Worm (Caenorhabditis elegans) whole organism, late embryonic: ENCODE measurements around the gene R07B1.9.
A peak's percentile ranks its signal among the peaks of the same experiment; 100 is the strongest.

Source experiments
- C38D4.7 ChIP-seq: fragments of 200-800 bp; sonication (Bioruptor generic); optimal IDR thresholded peaks from 2 replicates; lab custom pipeline; 2018; ENCODE audit warnings: mild to moderate bottlenecking, missing genetic modification characterization, moderate library complexity, missing compliant biosample characterization
- F13H6.1 ChIP-seq: sonication (generic microtip); optimal IDR thresholded peaks from 2 replicates; lab custom pipeline; 2016; ENCODE audit warnings: missing genetic modification characterization, missing compliant biosample characterization
- K09A11.1 ChIP-seq: sonication (generic microtip); optimal IDR thresholded peaks from 2 replicates; lab custom pipeline; 2017; ENCODE audit warnings: antibody characterized with exemption, mild to moderate bottlenecking, missing genetic modification characterization, missing compliant biosample characterization; ENCODE audit not compliant: insufficient read depth
- T23F11.4 ChIP-seq: fragments of 200-800 bp; sonication (Bioruptor generic); optimal IDR thresholded peaks from 2 replicates; lab custom pipeline; 2018; ENCODE audit warnings: mild to moderate bottlenecking, missing genetic modification characterization, missing compliant biosample characterization
- Y22D7AL.16 ChIP-seq: sonication (generic microtip); optimal IDR thresholded peaks from 2 replicates; lab custom pipeline; 2016; ENCODE audit warnings: missing genetic modification characterization, missing compliant biosample characterization
- ceh-14 ChIP-seq: sonication (generic microtip); optimal IDR thresholded peaks from 2 replicates; lab custom pipeline; 2016; ENCODE audit warnings: missing genotype, missing genetic modification characterization, missing compliant biosample characterization
- ceh-18 ChIP-seq: sonication (generic microtip); optimal IDR thresholded peaks from 2 replicates; lab custom pipeline; 2016; ENCODE audit warnings: missing genetic modification characterization, missing compliant biosample characterization
- ceh-19 ChIP-seq: fragments of 200-800 bp; sonication (Bioruptor generic); optimal IDR thresholded peaks from 2 replicates; lab custom pipeline; 2018; ENCODE audit warnings: mild to moderate bottlenecking, missing genetic modification characterization, missing compliant biosample characterization
- ceh-6 ChIP-seq: fragments of 200-800 bp; sonication (Bioruptor generic); optimal IDR thresholded peaks from 2 replicates; lab custom pipeline; 2018; ENCODE audit warnings: mild to moderate bottlenecking, missing genetic modification characterization, missing compliant biosample characterization
- ceh-9 ChIP-seq: sonication (generic microtip); optimal IDR thresholded peaks from 2 replicates; lab custom pipeline; 2016; ENCODE audit warnings: mild to moderate bottlenecking, missing genetic modification characterization, inconsistent platforms, missing compliant biosample characterization
- che-1 ChIP-seq: sonication (generic microtip); optimal IDR thresholded peaks from 2 replicates; lab custom pipeline; 2016; ENCODE audit warnings: mild to moderate bottlenecking, missing genetic modification characterization, missing compliant biosample characterization
- dmd-4 ChIP-seq: sonication (generic microtip); optimal IDR thresholded peaks from 2 replicates; lab custom pipeline; 2016; ENCODE audit warnings: borderline replicate concordance, missing genetic modification characterization, missing compliant biosample characterization
- dve-1 ChIP-seq: sonication (generic microtip); optimal IDR thresholded peaks from 2 replicates; lab custom pipeline; 2017; ENCODE audit warnings: antibody characterized with exemption, mild to moderate bottlenecking, missing genetic modification characterization, missing compliant biosample characterization
- elt-4 ChIP-seq: sonication (generic microtip); optimal IDR thresholded peaks from 2 replicates; lab custom pipeline; 2016; ENCODE audit warnings: missing genetic modification characterization, missing compliant biosample characterization
- ets-4 ChIP-seq: sonication (generic microtip); optimal IDR thresholded peaks from 2 replicates; lab custom pipeline; 2016; ENCODE audit warnings: missing genetic modification characterization, missing compliant biosample characterization
- eyg-1 ChIP-seq: sonication (generic microtip); optimal IDR thresholded peaks from 2 replicates; lab custom pipeline; 2016; ENCODE audit warnings: missing genotype, missing genetic modification characterization, missing compliant biosample characterization
- hlh-13 ChIP-seq: fragments of 200-800 bp; sonication (Bioruptor generic); optimal IDR thresholded peaks from 2 replicates; lab custom pipeline; 2018; ENCODE audit warnings: mild to moderate bottlenecking, missing genetic modification characterization, missing compliant biosample characterization
- hlh-15 ChIP-seq: sonication (generic microtip); optimal IDR thresholded peaks from 2 replicates; lab custom pipeline; 2016; ENCODE audit warnings: missing genetic modification characterization, missing compliant biosample characterization
- hlh-30 ChIP-seq: sonication (generic microtip); optimal IDR thresholded peaks from 2 replicates; lab custom pipeline; 2017; ENCODE audit warnings: antibody characterized with exemption, missing genetic modification characterization, missing compliant biosample characterization; ENCODE audit not compliant: insufficient read depth
- hlh-8 ChIP-seq: sonication (generic microtip); optimal IDR thresholded peaks from 2 replicates; lab custom pipeline; 2016; ENCODE audit warnings: missing genotype, missing genetic modification characterization, missing compliant biosample characterization
- lim-6 ChIP-seq: sonication (generic microtip); optimal IDR thresholded peaks from 2 replicates; lab custom pipeline; 2016; ENCODE audit warnings: missing genetic modification characterization, missing compliant biosample characterization
- lin-11 ChIP-seq: fragments of 200-800 bp; sonication (Bioruptor generic); optimal IDR thresholded peaks from 2 replicates; lab custom pipeline; 2018; ENCODE audit warnings: mild to moderate bottlenecking, missing genetic modification characterization, missing compliant biosample characterization
- madf-2 ChIP-seq: sonication (generic microtip); optimal IDR thresholded peaks from 2 replicates; lab custom pipeline; 2017; ENCODE audit warnings: missing genetic modification characterization, missing compliant biosample characterization
- mec-3 ChIP-seq: sonication (generic microtip); optimal IDR thresholded peaks from 2 replicates; lab custom pipeline; 2016; ENCODE audit warnings: borderline replicate concordance, missing genetic modification characterization, missing compliant biosample characterization
- nfya-1 ChIP-seq: sonication (generic microtip); optimal IDR thresholded peaks from 2 replicates; lab custom pipeline; 2017; ENCODE audit warnings: missing genetic modification characterization, mild to moderate bottlenecking, missing compliant biosample characterization, antibody characterized with exemption, moderate library complexity
- nhr-11 ChIP-seq: fragments of 150-350 bp; optimal IDR thresholded peaks from 2 replicates; lab custom pipeline; 2014; ENCODE audit warnings: missing biosample characterization, missing genetic modification characterization
- pag-3 ChIP-seq: sonication (generic microtip); optimal IDR thresholded peaks from 2 replicates; lab custom pipeline; 2016; ENCODE audit warnings: missing compliant biosample characterization, missing genetic modification characterization, borderline replicate concordance
- pqm-1 ChIP-seq: sonication (generic microtip); optimal IDR thresholded peaks from 2 replicates; lab custom pipeline; 2016; ENCODE audit warnings: missing genetic modification characterization, missing compliant biosample characterization
- rnt-1 ChIP-seq: sonication (generic microtip); optimal IDR thresholded peaks from 2 replicates; lab custom pipeline; 2016; ENCODE audit warnings: missing genetic modification characterization, missing compliant biosample characterization
- sox-2 ChIP-seq: fragments of 200-800 bp; sonication (Bioruptor generic); IDR thresholded peaks from 2 replicates; pipeline ENCODE4 v1.3.6; 2022; ENCODE audit warnings: missing genetic modification reagents, missing genetic modification characterization, missing compliant biosample characterization
- sox-4 ChIP-seq: sonication (generic microtip); optimal IDR thresholded peaks from 2 replicates; lab custom pipeline; 2017; ENCODE audit warnings: mild to moderate bottlenecking, missing genetic modification characterization, inconsistent platforms, missing compliant biosample characterization
- tbx-2 ChIP-seq: sonication (generic microtip); optimal IDR thresholded peaks from 2 replicates; lab custom pipeline; 2016; ENCODE audit warnings: missing genetic modification characterization, missing compliant biosample characterization
- ttx-3 ChIP-seq: sonication (generic microtip); optimal IDR thresholded peaks from 2 replicates; lab custom pipeline; 2016; ENCODE audit warnings: missing genetic modification reagents, missing genetic modification characterization, missing compliant biosample characterization
- unc-3 ChIP-seq, 2 experiments: fragments of 200-800 bp in 1 of 2; sonication (Bioruptor generic) in 1 of 2; sonication (generic microtip) in 1 of 2; conservative IDR thresholded peaks in 1 of 2; optimal IDR thresholded peaks in 1 of 2; 2 replicates each; pipeline versions ENCODE4 v1.3.6 to Lab custom; 2016 to 2022; ENCODE audit warnings: missing compliant biosample characterization in 2 of 2, missing genetic modification characterization in 2 of 2, missing genetic modification reagents in 1 of 2
- unc-42 ChIP-seq: sonication (generic microtip); optimal IDR thresholded peaks from 2 replicates; lab custom pipeline; 2016; ENCODE audit warnings: missing genotype, missing genetic modification characterization, missing compliant biosample characterization
- unc-55 ChIP-seq: sonication (generic microtip); optimal IDR thresholded peaks from 2 replicates; lab custom pipeline; 2017; ENCODE audit warnings: missing biosample characterization, missing genetic modification reagents, missing genetic modification characterization
- zip-5 ChIP-seq: sonication (generic microtip); optimal IDR thresholded peaks from 2 replicates; lab custom pipeline; 2016; ENCODE audit warnings: missing genetic modification characterization, missing compliant biosample characterization

The R07B1.9 gene

DNA sequence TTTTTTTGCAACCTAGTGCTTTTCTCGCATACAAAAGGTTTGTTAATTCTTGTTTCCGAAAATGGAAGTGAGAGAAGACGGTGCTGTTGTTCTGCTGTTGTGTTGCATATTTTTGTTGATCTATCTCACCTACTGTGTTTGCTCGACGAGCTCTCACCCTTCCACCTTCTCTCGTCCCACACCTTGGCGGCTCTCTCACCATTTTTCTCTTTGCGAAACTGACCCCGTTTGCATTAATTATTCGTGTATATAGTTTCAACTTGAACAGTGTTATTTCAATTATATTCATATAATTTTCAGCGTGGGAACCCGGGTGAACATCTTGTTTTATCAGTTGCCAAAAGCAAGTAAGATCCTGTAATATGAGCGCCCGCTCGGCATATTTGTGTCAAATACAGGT is at the start of gene R07B1.9:
TSS of gene R07B1.9 (plus strand) at position 301 of the 400 bp plus-strand sequence.
- TF ChIP-seq hlh-8 (no peak), dve-1 (tag; lab: Kevin White, UChicago) (no peak), hlh-15 (tag; lab: Kevin White, UChicago) (no peak), lin-11 (tag; lab: Kevin White, UChicago) (no peak), zip-5 (no peak)

- TF ChIP-seq F13H6.1 (tag; lab: Kevin White, UChicago) (no peak), lim-6 (no peak), unc-42 (tag; lab: Kevin White, UChicago) (no peak), hlh-30 (tag; lab: Kevin White, UChicago) (no peak), ceh-6 (GFP tag; lab: Kevin White, UChicago) (no peak), ceh-14 (tag; lab: Kevin White, UChicago) (no peak), pqm-1 (tag; lab: Kevin White, UChicago) (no peak), ets-4 (tag; lab: Kevin White, UChicago) (no peak), dve-1 (tag; lab: Kevin White, UChicago) (no peak), unc-3 (GFP tag; conservative IDR thresholded peaks at IDR 0.05; lab: Robert Waterston, UW) (no peak), unc-3 (tag; optimal IDR thresholded peaks at IDR 0.05; lab: Kevin White, UChicago) (no peak)
- TF ChIP-seq, all 69 proteins: peak for 0
Measured at ce11 chrX:9831215-9831614, 46.0 kb upstream of the R07B1.9 start, which contains the start of gene rrc-1. rrc-1 (minus strand) TSS chrX:9831288.

- TF ChIP-seq hlh-13 (GFP tag; lab: Kevin White, UChicago) (no peak), sox-2 (no peak), che-1 (tag; lab: Kevin White, UChicago) (no peak), eyg-1 (tag; lab: Kevin White, UChicago) (no peak), T23F11.4 (GFP tag; lab: Kevin White, UChicago) (no peak), tbx-2 (no peak), mec-3 (tag; lab: Kevin White, UChicago) (no peak), hlh-8 (no peak), unc-55 (GFP tag; lab: Kevin White, UChicago) (peak; percentile 22), madf-2 (tag; lab: Kevin White, UChicago) (no peak), ceh-18 (tag; lab: Kevin White, UChicago) (no peak), K09A11.1 (tag; lab: Kevin White, UChicago) (no peak), elt-4 (tag; lab: Kevin White, UChicago) (no peak), nfya-1 (tag; lab: Kevin White, UChicago) (peak; percentile 47), dve-1 (tag; lab: Kevin White, UChicago) (no peak), sox-4 (tag; lab: Kevin White, UChicago) (no peak), dmd-4 (tag; lab: Kevin White, UChicago) (no peak), ceh-19 (GFP tag; lab: Kevin White, UChicago) (no peak), ttx-3 (tag; lab: Kevin White, UChicago) (no peak), pag-3 (tag; lab: Kevin White, UChicago) (no peak), rnt-1 (tag; lab: Kevin White, UChicago) (peak; percentile 1), F13H6.1 (tag; lab: Kevin White, UChicago) (no peak), nhr-11 (tag; lab: Kevin White, UChicago) (no peak), C38D4.7 (GFP tag; lab: Kevin White, UChicago) (no peak), ceh-9 (tag; lab: Kevin White, UChicago) (no peak), Y22D7AL.16 (tag; lab: Kevin White, UChicago) (no peak)
Measured at ce11 chrX:9832370-9832769, 44.8 kb upstream of the R07B1.9 start.
